Worm (Caenorhabditis elegans) whole organism, L3 larva: ENCODE results near the gene irld-4.
A peak's percentile ranks its signal among the peaks of the same experiment; 100 is the strongest.

Experiments used
- R02D3.7 ChIP-seq: fragments of 150-350 bp; optimal IDR thresholded peaks from 2 replicates; lab custom pipeline; 2014; ENCODE audit warnings: missing biosample characterization, missing genetic modification characterization
- ZK546.5 ChIP-seq: sonication (generic microtip); optimal IDR thresholded peaks from 2 replicates; lab custom pipeline; 2017; ENCODE audit warnings: missing biosample characterization, missing genetic modification characterization
- ama-1 ChIP-seq: fragments of 150-350 bp; optimal IDR thresholded peaks from 2 replicates; lab custom pipeline; 2018
- ceh-16 ChIP-seq: sonication (generic microtip); optimal IDR thresholded peaks from 2 replicates; lab custom pipeline; 2017; ENCODE audit warnings: missing biosample characterization, missing genetic modification characterization
- ceh-28 ChIP-seq: fragments of 150-350 bp; optimal IDR thresholded peaks from 2 replicates; lab custom pipeline; 2014; ENCODE audit warnings: missing biosample characterization, missing genetic modification reagents, missing genetic modification characterization
- daf-12 ChIP-seq: fragments of 150-350 bp; optimal IDR thresholded peaks from 2 replicates; lab custom pipeline; 2014; ENCODE audit warnings: missing biosample characterization, missing genetic modification reagents, missing genetic modification characterization
- egl-27 ChIP-seq: sonication (generic microtip); optimal IDR thresholded peaks from 4 replicates; lab custom pipeline; 2017; ENCODE audit warnings: missing biosample characterization, missing genetic modification reagents, missing genetic modification characterization
- egl-5 ChIP-seq: fragments of 150-350 bp; optimal IDR thresholded peaks from 2 replicates; lab custom pipeline; 2017; ENCODE audit warnings: missing biosample characterization, missing genetic modification reagents, missing genetic modification characterization, inconsistent platforms
- elt-1 ChIP-seq: fragments of 150-350 bp; optimal IDR thresholded peaks from 2 replicates; lab custom pipeline; 2014; ENCODE audit warnings: missing biosample characterization, missing genetic modification characterization
- elt-2 ChIP-seq: sonication (generic microtip); optimal IDR thresholded peaks from 2 replicates; lab custom pipeline; 2016; ENCODE audit warnings: missing genetic modification reagents, mild to moderate bottlenecking, missing genetic modification characterization, missing compliant biosample characterization
- elt-3 ChIP-seq, 3 experiments: fragments of 150-350 bp in 1 of 3; sonication (generic microtip) in 2 of 3; optimal IDR thresholded peaks; 2 replicates in 2 of 3; 4 replicates in 1 of 3; lab custom pipeline; 2014 to 2017; ENCODE audit warnings: missing biosample characterization in 3 of 3, missing genetic modification characterization in 3 of 3
- eor-1 ChIP-seq, 2 experiments: fragments of 150-350 bp; optimal IDR thresholded peaks; 2 replicates each; lab custom pipeline; 2014 to 2018; ENCODE audit warnings: missing biosample characterization in 2 of 2, missing genetic modification characterization in 2 of 2
- fkh-10 ChIP-seq: sonication (generic microtip); optimal IDR thresholded peaks from 2 replicates; lab custom pipeline; 2017; ENCODE audit warnings: missing biosample characterization, missing genetic modification reagents, missing genetic modification characterization
- fkh-2 ChIP-seq: fragments of 150-350 bp; optimal IDR thresholded peaks from 2 replicates; lab custom pipeline; 2014; ENCODE audit warnings: missing biosample characterization, missing genetic modification reagents, missing genetic modification characterization
- jun-1 ChIP-seq: fragments of 150-350 bp; optimal IDR thresholded peaks from 2 replicates; lab custom pipeline; 2014; ENCODE audit warnings: missing biosample characterization, missing genetic modification reagents, missing genetic modification characterization
- lin-15B ChIP-seq: fragments of 150-350 bp; optimal IDR thresholded peaks from 2 replicates; lab custom pipeline; 2014; ENCODE audit warnings: missing biosample characterization, missing genetic modification characterization
- lin-39 ChIP-seq: fragments of 150-350 bp; optimal IDR thresholded peaks from 2 replicates; lab custom pipeline; 2018; ENCODE audit warnings: missing biosample characterization, missing genetic modification reagents, missing genetic modification characterization
- lsy-12 ChIP-seq: sonication (generic microtip); optimal IDR thresholded peaks from 2 replicates; lab custom pipeline; 2016; ENCODE audit warnings: mild to moderate bottlenecking, missing genetic modification characterization, missing compliant biosample characterization
- nfya-1 ChIP-seq: sonication (generic microtip); optimal IDR thresholded peaks from 2 replicates; lab custom pipeline; 2017; ENCODE audit warnings: missing genetic modification characterization, mild to moderate bottlenecking, missing compliant biosample characterization, antibody characterized with exemption, moderate library complexity; ENCODE audit not compliant: insufficient read depth
- nhr-11 ChIP-seq: fragments of 150-350 bp; optimal IDR thresholded peaks from 2 replicates; lab custom pipeline; 2014; ENCODE audit warnings: missing biosample characterization, missing genetic modification characterization
- nhr-23 ChIP-seq: fragments of 150-350 bp; optimal IDR thresholded peaks from 2 replicates; lab custom pipeline; 2014; ENCODE audit warnings: missing biosample characterization, missing genetic modification reagents, missing genetic modification characterization
- nhr-25 ChIP-seq: sonication (generic microtip); optimal IDR thresholded peaks from 2 replicates; lab custom pipeline; 2017; ENCODE audit warnings: missing biosample characterization, missing genetic modification characterization
- nhr-28 ChIP-seq: fragments of 150-350 bp; optimal IDR thresholded peaks from 2 replicates; lab custom pipeline; 2014; ENCODE audit warnings: missing biosample characterization, missing genetic modification characterization
- nhr-43 ChIP-seq: sonication (generic microtip); optimal IDR thresholded peaks from 2 replicates; lab custom pipeline; 2016; ENCODE audit warnings: mild to moderate bottlenecking, missing genetic modification characterization, missing compliant biosample characterization; ENCODE audit not compliant: poor library complexity, severe bottlenecking
- nhr-67 ChIP-seq: fragments of 150-350 bp; optimal IDR thresholded peaks from 2 replicates; lab custom pipeline; 2014; ENCODE audit warnings: missing biosample characterization, missing genetic modification characterization
- nhr-76 ChIP-seq: fragments of 150-350 bp; sonication (generic microtip); optimal IDR thresholded peaks from 5 replicates; lab custom pipeline; 2014; ENCODE audit warnings: missing biosample characterization, missing genetic modification characterization
- nhr-77 ChIP-seq: fragments of 150-350 bp; optimal IDR thresholded peaks from 2 replicates; lab custom pipeline; 2014; ENCODE audit warnings: missing biosample characterization, missing genetic modification characterization
- pha-4 ChIP-seq: fragments of 150-350 bp; optimal IDR thresholded peaks from 2 replicates; lab custom pipeline; 2014; ENCODE audit warnings: missing biosample characterization, missing genetic modification reagents, missing genetic modification characterization
- pqm-1 ChIP-seq: fragments of 150-350 bp; optimal IDR thresholded peaks from 2 replicates; lab custom pipeline; 2017; ENCODE audit warnings: missing biosample characterization, missing genetic modification characterization, inconsistent platforms
- skn-1 ChIP-seq: fragments of 150-350 bp; optimal IDR thresholded peaks from 2 replicates; lab custom pipeline; 2014; ENCODE audit warnings: missing biosample characterization, missing genetic modification characterization
- snpc-4 ChIP-seq: fragments of 150-350 bp; optimal IDR thresholded peaks from 2 replicates; lab custom pipeline; 2014; ENCODE audit warnings: missing biosample characterization, missing genetic modification characterization
- tbx-2 ChIP-seq: sonication (generic microtip); optimal IDR thresholded peaks from 2 replicates; lab custom pipeline; 2016; ENCODE audit warnings: mild to moderate bottlenecking, missing genetic modification characterization, missing compliant biosample characterization
- unc-39 ChIP-seq: sonication (generic microtip); optimal IDR thresholded peaks from 4 replicates; lab custom pipeline; 2017; ENCODE audit warnings: missing biosample characterization, missing genetic modification characterization
- unc-62 ChIP-seq: fragments of 150-350 bp; sonication (generic microtip); optimal IDR thresholded peaks from 4 replicates; lab custom pipeline; 2014; ENCODE audit warnings: missing biosample characterization, missing genetic modification reagents, missing genetic modification characterization
- ztf-11 ChIP-seq: fragments of 150-350 bp; optimal IDR thresholded peaks from 2 replicates; lab custom pipeline; 2014; ENCODE audit warnings: missing biosample characterization, missing genetic modification characterization
- ztf-4 ChIP-seq: fragments of 150-350 bp; optimal IDR thresholded peaks from 2 replicates; lab custom pipeline; 2014; ENCODE audit warnings: missing biosample characterization, missing genetic modification characterization

Gene irld-4

ce11 chrIV:14613375-14613774, 19.5 kb upstream of the irld-4 start:
- TF ChIP-seq elt-1: no peak
- TF ChIP-seq nhr-23 (tag; lab: Kevin White, UChicago): peak; percentile 6
- TF ChIP-seq ZK546.5 (tag; lab: Kevin White, UChicago): no peak
- TF ChIP-seq nhr-43 (tag; lab: Kevin White, UChicago): peak; percentile 72

ce11 chrIV:14614176-14614740, 18.6 kb upstream of the irld-4 start:
- TF ChIP-seq nhr-43 (tag; lab: Kevin White, UChicago): peak; percentile 91
- no peak for TF ChIP-seq nhr-76 (tag; lab: Kevin White, UChicago)
- peak; percentile 44 for TF ChIP-seq ztf-4 (tag; lab: Kevin White, UChicago)
- peak; percentile 0 for TF ChIP-seq unc-62 (GFP tag; lab: Kevin White, UChicago)
- peak; percentile 65 for TF ChIP-seq nhr-11 (tag; lab: Kevin White, UChicago)
- TF ChIP-seq R02D3.7 (tag; lab: Kevin White, UChicago): peak; percentile 8
- no peak for TF ChIP-seq ztf-11
- TF ChIP-seq elt-3 (tag; optimal IDR thresholded peaks at IDR 0.05; lab: Kevin White, UChicago): peak; percentile 55 to 82 (median 69)
- TF ChIP-seq elt-2: peak; percentile 11
- peak; percentile 65 for TF ChIP-seq nhr-25
- peak; percentile 42 for TF ChIP-seq nfya-1 (tag; lab: Kevin White, UChicago)
- no peak for TF ChIP-seq unc-39
- TF ChIP-seq nhr-23 (tag; lab: Kevin White, UChicago): peak; percentile 83
- peak; percentile 1 for TF ChIP-seq pha-4
- no peak for TF ChIP-seq fkh-2
- TF ChIP-seq ceh-28 (tag; lab: Kevin White, UChicago): no peak
- TF ChIP-seq ama-1 (lab: Kevin White, UChicago): peak; percentile 84
- TF ChIP-seq tbx-2 (tag; lab: Kevin White, UChicago): peak; percentile 23

ce11 chrIV:14616303-14616702, 16.6 kb upstream of the irld-4 start, which contains the start of gene dmd-6:
dmd-6 (plus strand) TSS chrIV:14616603.
- TF ChIP-seq lsy-12 (no peak), daf-12 (tag; lab: Kevin White, UChicago) (no peak), egl-27 (tag; lab: Kevin White, UChicago) (no peak), fkh-10 (GFP tag; lab: Kevin White, UChicago) (no peak), nhr-28 (tag; lab: Kevin White, UChicago) (no peak), nhr-77 (no peak), snpc-4 (tag; lab: Kevin White, UChicago) (no peak), lin-15B (no peak), ztf-11 (no peak), lin-39 (no peak), unc-39 (no peak), fkh-2 (no peak), jun-1 (tag; lab: Kevin White, UChicago) (no peak), nhr-23 (tag; lab: Kevin White, UChicago) (no peak), pha-4 (no peak), skn-1 (no peak)

ce11 chrIV:14617059-14617458, 15.8 kb upstream of the irld-4 start:
- TF ChIP-seq unc-39 (no peak), fkh-2 (no peak), pha-4 (no peak), nfya-1 (tag; lab: Kevin White, UChicago) (no peak), unc-62 (GFP tag; lab: Kevin White, UChicago) (no peak)

- TF ChIP-seq ztf-4 (tag; lab: Kevin White, UChicago): no peak
- peak; percentile 31 for TF ChIP-seq elt-2
- peak; percentile 23 for TF ChIP-seq ama-1 (lab: Kevin White, UChicago)
- TF ChIP-seq pha-4: peak; percentile 59
- TF ChIP-seq egl-27 (tag; lab: Kevin White, UChicago): no peak
- TF ChIP-seq egl-5 (tag; lab: Kevin White, UChicago): no peak
Observed at ce11 chrIV:14617498-14617897, 15.4 kb upstream of the irld-4 start.

- no peak for TF ChIP-seq nfya-1 (tag; lab: Kevin White, UChicago)
- no peak for TF ChIP-seq R02D3.7 (tag; lab: Kevin White, UChicago)
- no peak for TF ChIP-seq egl-27 (tag; lab: Kevin White, UChicago)
- TF ChIP-seq eor-1 (tag; optimal IDR thresholded peaks at IDR 0.05; lab: Kevin White, UChicago): no peak
- no peak for TF ChIP-seq nhr-67
- no peak for TF ChIP-seq nhr-76 (tag; lab: Kevin White, UChicago)
- no peak for TF ChIP-seq fkh-2
- TF ChIP-seq pqm-1 (tag; lab: Kevin White, UChicago): no peak
- no peak for TF ChIP-seq lsy-12
- no peak for TF ChIP-seq nhr-28 (tag; lab: Kevin White, UChicago)
- TF ChIP-seq ceh-16 (tag; lab: Kevin White, UChicago): no peak
- TF ChIP-seq, all 47 proteins: peak for 0
Observed at ce11 chrIV:14617985-14618384, 14.9 kb upstream of the irld-4 start.
